Worm (Caenorhabditis elegans) whole organism, L3 larva: ENCODE data around the gene F53F8.4.

Experiments
- R02D3.7 ChIP-seq: fragments of 150-350 bp; optimal IDR thresholded peaks from 2 replicates; lab custom pipeline; 2014; ENCODE audit warnings: missing biosample characterization, missing genetic modification characterization
- ZK546.5 ChIP-seq: sonication (generic microtip); optimal IDR thresholded peaks from 2 replicates; lab custom pipeline; 2017; ENCODE audit warnings: missing biosample characterization, missing genetic modification characterization
- aly-2 ChIP-seq: fragments of 150-350 bp; optimal IDR thresholded peaks from 2 replicates; lab custom pipeline; 2014; ENCODE audit warnings: missing biosample characterization, missing genetic modification characterization
- ama-1 ChIP-seq: fragments of 150-350 bp; optimal IDR thresholded peaks from 2 replicates; lab custom pipeline; 2018
- ceh-16 ChIP-seq: sonication (generic microtip); optimal IDR thresholded peaks from 2 replicates; lab custom pipeline; 2017; ENCODE audit warnings: missing biosample characterization, missing genetic modification characterization
- ceh-28 ChIP-seq: fragments of 150-350 bp; optimal IDR thresholded peaks from 2 replicates; lab custom pipeline; 2014; ENCODE audit warnings: missing biosample characterization, missing genetic modification reagents, missing genetic modification characterization
- ceh-82 ChIP-seq: fragments of 150-350 bp; optimal IDR thresholded peaks from 2 replicates; lab custom pipeline; 2014; ENCODE audit warnings: missing biosample characterization, missing genetic modification characterization
- daf-12 ChIP-seq: fragments of 150-350 bp; optimal IDR thresholded peaks from 2 replicates; lab custom pipeline; 2014; ENCODE audit warnings: missing biosample characterization, missing genetic modification reagents, missing genetic modification characterization
- egl-27 ChIP-seq: sonication (generic microtip); optimal IDR thresholded peaks from 4 replicates; lab custom pipeline; 2017; ENCODE audit warnings: missing biosample characterization, missing genetic modification reagents, missing genetic modification characterization
- egl-5 ChIP-seq: fragments of 150-350 bp; optimal IDR thresholded peaks from 2 replicates; lab custom pipeline; 2017; ENCODE audit warnings: missing biosample characterization, missing genetic modification reagents, missing genetic modification characterization, inconsistent platforms
- elt-2 ChIP-seq: sonication (generic microtip); optimal IDR thresholded peaks from 2 replicates; lab custom pipeline; 2016; ENCODE audit warnings: missing genetic modification reagents, mild to moderate bottlenecking, missing genetic modification characterization, missing compliant biosample characterization
- elt-3 ChIP-seq, 3 experiments: fragments of 150-350 bp in 1 of 3; sonication (generic microtip) in 2 of 3; optimal IDR thresholded peaks; 2 replicates in 2 of 3; 4 replicates in 1 of 3; lab custom pipeline; 2014 to 2017; ENCODE audit warnings: missing biosample characterization in 3 of 3, missing genetic modification characterization in 3 of 3
- eor-1 ChIP-seq, 2 experiments: fragments of 150-350 bp; optimal IDR thresholded peaks; 2 replicates each; lab custom pipeline; 2014 to 2018; ENCODE audit warnings: missing biosample characterization in 2 of 2, missing genetic modification characterization in 2 of 2
- fkh-10 ChIP-seq: sonication (generic microtip); optimal IDR thresholded peaks from 2 replicates; lab custom pipeline; 2017; ENCODE audit warnings: missing biosample characterization, missing genetic modification reagents, missing genetic modification characterization
- fos-1 ChIP-seq: fragments of 150-350 bp; optimal IDR thresholded peaks from 2 replicates; lab custom pipeline; 2014; ENCODE audit warnings: missing biosample characterization, missing genetic modification characterization
- hmg-11 ChIP-seq: sonication (generic microtip); optimal IDR thresholded peaks from 2 replicates; lab custom pipeline; 2016; ENCODE audit warnings: missing genetic modification characterization, missing compliant biosample characterization
- jun-1 ChIP-seq: fragments of 150-350 bp; optimal IDR thresholded peaks from 2 replicates; lab custom pipeline; 2014; ENCODE audit warnings: missing biosample characterization, missing genetic modification reagents, missing genetic modification characterization
- lin-15B ChIP-seq: fragments of 150-350 bp; optimal IDR thresholded peaks from 2 replicates; lab custom pipeline; 2014; ENCODE audit warnings: missing biosample characterization, missing genetic modification characterization
- lin-39 ChIP-seq: fragments of 150-350 bp; optimal IDR thresholded peaks from 2 replicates; lab custom pipeline; 2018; ENCODE audit warnings: missing biosample characterization, missing genetic modification reagents, missing genetic modification characterization
- lsy-12 ChIP-seq: sonication (generic microtip); optimal IDR thresholded peaks from 2 replicates; lab custom pipeline; 2016; ENCODE audit warnings: mild to moderate bottlenecking, missing genetic modification characterization, missing compliant biosample characterization
- mdl-1 ChIP-seq: fragments of 150-350 bp; optimal IDR thresholded peaks from 2 replicates; lab custom pipeline; 2014; ENCODE audit warnings: missing biosample characterization, missing genetic modification characterization
- mml-1 ChIP-seq: fragments of 150-350 bp; sonication (generic microtip); optimal IDR thresholded peaks from 3 replicates; lab custom pipeline; 2014; ENCODE audit warnings: missing biosample characterization, missing genetic modification characterization
- nfya-1 ChIP-seq: sonication (generic microtip); optimal IDR thresholded peaks from 2 replicates; lab custom pipeline; 2017; ENCODE audit warnings: missing genetic modification characterization, mild to moderate bottlenecking, missing compliant biosample characterization, antibody characterized with exemption, moderate library complexity; ENCODE audit not compliant: insufficient read depth
- nhr-11 ChIP-seq: fragments of 150-350 bp; optimal IDR thresholded peaks from 2 replicates; lab custom pipeline; 2014; ENCODE audit warnings: missing biosample characterization, missing genetic modification characterization
- nhr-12 ChIP-seq: fragments of 150-350 bp; optimal IDR thresholded peaks from 2 replicates; lab custom pipeline; 2014; ENCODE audit warnings: missing biosample characterization, missing genetic modification characterization
- nhr-23 ChIP-seq: fragments of 150-350 bp; optimal IDR thresholded peaks from 2 replicates; lab custom pipeline; 2014; ENCODE audit warnings: missing biosample characterization, missing genetic modification reagents, missing genetic modification characterization
- nhr-237 ChIP-seq: fragments of 150-350 bp; optimal IDR thresholded peaks from 2 replicates; lab custom pipeline; 2014; ENCODE audit warnings: missing biosample characterization, missing genetic modification characterization
- nhr-25 ChIP-seq: sonication (generic microtip); optimal IDR thresholded peaks from 2 replicates; lab custom pipeline; 2017; ENCODE audit warnings: missing biosample characterization, missing genetic modification characterization
- nhr-28 ChIP-seq: fragments of 150-350 bp; optimal IDR thresholded peaks from 2 replicates; lab custom pipeline; 2014; ENCODE audit warnings: missing biosample characterization, missing genetic modification characterization
- nhr-43 ChIP-seq: sonication (generic microtip); optimal IDR thresholded peaks from 2 replicates; lab custom pipeline; 2016; ENCODE audit warnings: mild to moderate bottlenecking, missing genetic modification characterization, missing compliant biosample characterization; ENCODE audit not compliant: poor library complexity, severe bottlenecking
- nhr-67 ChIP-seq: fragments of 150-350 bp; optimal IDR thresholded peaks from 2 replicates; lab custom pipeline; 2014; ENCODE audit warnings: missing biosample characterization, missing genetic modification characterization
- nhr-76 ChIP-seq: fragments of 150-350 bp; sonication (generic microtip); optimal IDR thresholded peaks from 5 replicates; lab custom pipeline; 2014; ENCODE audit warnings: missing biosample characterization, missing genetic modification characterization
- nhr-77 ChIP-seq: fragments of 150-350 bp; optimal IDR thresholded peaks from 2 replicates; lab custom pipeline; 2014; ENCODE audit warnings: missing biosample characterization, missing genetic modification characterization
- pha-4 ChIP-seq: fragments of 150-350 bp; optimal IDR thresholded peaks from 2 replicates; lab custom pipeline; 2014; ENCODE audit warnings: missing biosample characterization, missing genetic modification reagents, missing genetic modification characterization
- pqm-1 ChIP-seq: fragments of 150-350 bp; optimal IDR thresholded peaks from 2 replicates; lab custom pipeline; 2017; ENCODE audit warnings: missing biosample characterization, missing genetic modification characterization, inconsistent platforms
- sea-2 ChIP-seq: fragments of 150-350 bp; sonication (generic microtip); optimal IDR thresholded peaks from 4 replicates; lab custom pipeline; 2014; ENCODE audit warnings: missing biosample characterization, missing genetic modification reagents, missing genetic modification characterization
- snpc-4 ChIP-seq: fragments of 150-350 bp; optimal IDR thresholded peaks from 2 replicates; lab custom pipeline; 2014; ENCODE audit warnings: missing biosample characterization, missing genetic modification characterization
- tbx-2 ChIP-seq: sonication (generic microtip); optimal IDR thresholded peaks from 2 replicates; lab custom pipeline; 2016; ENCODE audit warnings: mild to moderate bottlenecking, missing genetic modification characterization, missing compliant biosample characterization
- unc-39 ChIP-seq: sonication (generic microtip); optimal IDR thresholded peaks from 4 replicates; lab custom pipeline; 2017; ENCODE audit warnings: missing biosample characterization, missing genetic modification characterization
- unc-62 ChIP-seq: fragments of 150-350 bp; sonication (generic microtip); optimal IDR thresholded peaks from 4 replicates; lab custom pipeline; 2014; ENCODE audit warnings: missing biosample characterization, missing genetic modification reagents, missing genetic modification characterization
- zag-1 ChIP-seq: fragments of 150-350 bp; optimal IDR thresholded peaks from 2 replicates; lab custom pipeline; 2014; ENCODE audit warnings: missing biosample characterization, missing genetic modification characterization
- ztf-4 ChIP-seq: fragments of 150-350 bp; optimal IDR thresholded peaks from 2 replicates; lab custom pipeline; 2014; ENCODE audit warnings: missing biosample characterization, missing genetic modification characterization

Gene F53F8.4

ce11 chrV:20691585-20691984 is at the start of gene F53F8.4:
Gene F53F8.4 (minus strand): TSS chrV:20691685.
- TF ChIP-seq mdl-1 (tag; lab: Kevin White, UChicago), result no peak
- no peak for TF ChIP-seq snpc-4 (tag; lab: Kevin White, UChicago)
- no peak for TF ChIP-seq ceh-82 (tag; lab: Kevin White, UChicago)

ce11 chrV:20739387-20739786 is 47.9 kb upstream of the F53F8.4 start:
- TF ChIP-seq nhr-25 (no peak), nhr-23 (tag; lab: Kevin White, UChicago) (no peak), nfya-1 (tag; lab: Kevin White, UChicago) (peak; percentile 4), elt-3 (tag; optimal IDR thresholded peaks at IDR 0.05; lab: Kevin White, UChicago) (no peak), R02D3.7 (tag; lab: Kevin White, UChicago) (no peak)

- no peak for TF ChIP-seq nhr-11 (tag; lab: Kevin White, UChicago)
Observed at ce11 chrV:20734658-20735057, 43.2 kb upstream of the F53F8.4 start, which contains the start of gene srxa-6. Gene srxa-6 (plus strand): TSS chrV:20734958.

ce11 chrV:20731787-20732186 is 40.3 kb upstream of the F53F8.4 start, which contains the start of gene srxa-1:
Gene srxa-1 (plus strand): TSS chrV:20732087.
- TF ChIP-seq daf-12 (no peak), fkh-10 (GFP tag; lab: Kevin White, UChicago) (no peak), eor-1 (tag; optimal IDR thresholded peaks at IDR 0.05; lab: Kevin White, UChicago) (no peak), mml-1 (tag; lab: Kevin White, UChicago) (no peak), unc-39 (no peak), snpc-4 (tag; lab: Kevin White, UChicago) (no peak), nhr-76 (tag; lab: Kevin White, UChicago) (no peak), lin-15B (tag; lab: Kevin White, UChicago) (no peak), elt-3 (tag; optimal IDR thresholded peaks at IDR 0.05; lab: Kevin White, UChicago) (no peak), lin-39 (no peak), elt-2 (tag; lab: Kevin White, UChicago) (no peak), nhr-28 (tag; lab: Kevin White, UChicago) (no peak), tbx-2 (tag; lab: Kevin White, UChicago) (no peak), lsy-12 (no peak), nhr-25 (no peak)

ce11 chrV:20728763-20729350 is 37.4 kb upstream of the F53F8.4 start, which contains the start of gene ipla-3:
Gene ipla-3 (minus strand): TSS chrV:20729272.
- TF ChIP-seq ceh-82 (tag; lab: Kevin White, UChicago), result no peak
- no peak for TF ChIP-seq ceh-16 (tag; lab: Kevin White, UChicago)
- no peak for TF ChIP-seq sea-2
- TF ChIP-seq daf-12, result no peak
- TF ChIP-seq tbx-2 (tag; lab: Kevin White, UChicago), result no peak
- no peak for TF ChIP-seq egl-27 (tag; lab: Kevin White, UChicago)
- TF ChIP-seq mdl-1 (tag; lab: Kevin White, UChicago), result peak; percentile 76
- peak; percentile 97 for TF ChIP-seq pqm-1
- TF ChIP-seq zag-1 (tag; lab: Kevin White, UChicago), result no peak
- TF ChIP-seq nhr-67 (tag; lab: Kevin White, UChicago), result no peak
- TF ChIP-seq mml-1 (tag; lab: Kevin White, UChicago), result no peak
- TF ChIP-seq pha-4 (tag; lab: Kevin White, UChicago), result peak; percentile 97
- TF ChIP-seq fos-1, result no peak
- TF ChIP-seq ceh-28 (tag; lab: Kevin White, UChicago), result peak; percentile 70
- TF ChIP-seq nhr-28 (tag; lab: Kevin White, UChicago), result no peak
- TF ChIP-seq aly-2 (tag; lab: Kevin White, UChicago), result no peak
- no peak for TF ChIP-seq elt-3 (tag; optimal IDR thresholded peaks at IDR 0.05; lab: Kevin White, UChicago)
- TF ChIP-seq ZK546.5 (tag; lab: Kevin White, UChicago), result no peak
- TF ChIP-seq ztf-4, result no peak
- no peak for TF ChIP-seq nhr-43 (tag; lab: Kevin White, UChicago)
- TF ChIP-seq nhr-237, result no peak
- TF ChIP-seq lsy-12, result no peak
- peak; percentile 38 for TF ChIP-seq lin-39
- no peak for TF ChIP-seq R02D3.7 (tag; lab: Kevin White, UChicago)
- TF ChIP-seq hmg-11 (tag; lab: Kevin White, UChicago), result peak; percentile 61
- no peak for TF ChIP-seq nhr-12 (tag; lab: Kevin White, UChicago)
- no peak for TF ChIP-seq ama-1 (lab: Kevin White, UChicago)
- peak; percentile 47 for TF ChIP-seq fkh-10 (GFP tag; lab: Kevin White, UChicago)
- peak; percentile 12 for TF ChIP-seq lin-15B (tag; lab: Kevin White, UChicago)
- peak; percentile 96 for TF ChIP-seq egl-5 (tag; lab: Kevin White, UChicago)
- TF ChIP-seq nhr-77 (tag; lab: Kevin White, UChicago), result no peak
- TF ChIP-seq unc-39, result no peak
- peak; percentile 68 for TF ChIP-seq nfya-1 (tag; lab: Kevin White, UChicago)
- peak; percentile 71 for TF ChIP-seq jun-1 (tag; lab: Kevin White, UChicago)
- TF ChIP-seq elt-2 (tag; lab: Kevin White, UChicago), result peak; percentile 89
- no peak for TF ChIP-seq eor-1 (tag; optimal IDR thresholded peaks at IDR 0.05; lab: Kevin White, UChicago)
- TF ChIP-seq nhr-23 (tag; lab: Kevin White, UChicago), result peak; percentile 34
- TF ChIP-seq unc-62, result no peak
- TF ChIP-seq nhr-11 (tag; lab: Kevin White, UChicago), result no peak
